Fruit fly (Drosophila melanogaster): ENCODE data around the gene Arglu1.

dm6 chr2L:9949178-9950062 is 11.5 kb upstream of the Arglu1 start:
- TF ChIP-seq tj (GFP tag; optimal IDR thresholded peaks at IDR 0.05), result no peak
- no peak for TF ChIP-seq Hr96 (GFP tag; optimal IDR thresholded peaks at IDR 0.05)
- TF ChIP-seq CG14711 (tag; optimal IDR thresholded peaks at IDR 0.05), result no peak
- no peak for TF ChIP-seq CG5204 (GFP tag; optimal IDR thresholded peaks at IDR 0.05)

All from whole organism, adult.